Fruit fly (Drosophila melanogaster) whole organism, embryonic: ENCODE results near the gene fd96Cb.

Source experiments
- CG10267 ChIP-seq: fragments of 200-800 bp; sonication (Bioruptor generic); optimal IDR thresholded peaks from 2 replicates; lab custom pipeline; 2018; ENCODE audit warnings: missing biosample characterization, mild to moderate bottlenecking, missing genetic modification characterization, moderate library complexity
- CG10462 ChIP-seq: fragments of 200-800 bp; sonication (Bioruptor generic); optimal IDR thresholded peaks from 2 replicates; lab custom pipeline; 2016; ENCODE audit warnings: missing biosample characterization, missing genetic modification characterization
- CG10979 ChIP-seq: fragments of 200-800 bp; sonication (Bioruptor generic); optimal IDR thresholded peaks from 2 replicates; lab custom pipeline; 2018; ENCODE audit warnings: missing biosample characterization, mild to moderate bottlenecking, missing genetic modification characterization, moderate library complexity
- CG11504 ChIP-seq: fragments of 200-800 bp; sonication (Bioruptor generic); optimal IDR thresholded peaks from 3 replicates; lab custom pipeline; 2019; ENCODE audit warnings: missing biosample characterization, mild to moderate bottlenecking, missing genetic modification characterization, moderate library complexity
- CG13894 ChIP-seq: fragments of 200-800 bp; sonication (Bioruptor generic); optimal IDR thresholded peaks from 3 replicates; lab custom pipeline; 2018; ENCODE audit warnings: missing biosample characterization, mild to moderate bottlenecking, missing genetic modification characterization, moderate library complexity
- CG14860 ChIP-seq: fragments of 200-800 bp; sonication (Bioruptor generic); IDR thresholded peaks from 3 replicates; pipeline ENCODE4 v1.3.6; 2022; ENCODE audit warnings: missing biosample characterization, missing genetic modification characterization; ENCODE audit not compliant: partially characterized antibody
- CG15479 ChIP-seq: fragments of 200-800 bp; sonication (Bioruptor generic); optimal IDR thresholded peaks from 3 replicates; lab custom pipeline; 2019; ENCODE audit warnings: missing biosample characterization, mild to moderate bottlenecking, missing genetic modification characterization, moderate library complexity
- CG15601 ChIP-seq: fragments of 200-800 bp; sonication (Bioruptor generic); optimal IDR thresholded peaks from 3 replicates; lab custom pipeline; 2019; ENCODE audit warnings: missing biosample characterization, mild to moderate bottlenecking, missing genetic modification characterization, moderate library complexity
- CG1647 ChIP-seq: fragments of 200-800 bp; sonication (Bioruptor generic); optimal IDR thresholded peaks from 3 replicates; lab custom pipeline; 2016; ENCODE audit warnings: missing biosample characterization, missing genetic modification characterization
- CG18262 ChIP-seq: fragments of 200-800 bp; optimal IDR thresholded peaks from 3 replicates; lab custom pipeline; 2019; ENCODE audit warnings: missing biosample characterization, mild to moderate bottlenecking, missing genetic modification characterization, moderate library complexity
- CG1832 ChIP-seq: fragments of 200-800 bp; sonication (Bioruptor generic); optimal IDR thresholded peaks from 2 replicates; lab custom pipeline; 2017; ENCODE audit warnings: missing biosample characterization, mild to moderate bottlenecking, missing genetic modification characterization, inconsistent platforms
- CG2129 ChIP-seq: fragments of 200-800 bp; sonication (Bioruptor generic); IDR thresholded peaks from 2 replicates; pipeline ENCODE4 v1.3.6; 2022; ENCODE audit warnings: missing biosample characterization, missing genetic modification characterization; ENCODE audit not compliant: partially characterized antibody
- CG3281 ChIP-seq: fragments of 200-800 bp; sonication (Bioruptor generic); optimal IDR thresholded peaks from 3 replicates; lab custom pipeline; 2017; ENCODE audit warnings: missing biosample characterization, mild to moderate bottlenecking, missing genetic modification characterization
- CG33213 ChIP-seq: fragments of 200-800 bp; sonication (Bioruptor generic); optimal IDR thresholded peaks from 3 replicates; lab custom pipeline; 2016; ENCODE audit warnings: missing biosample characterization, missing genetic modification characterization
- CG34422 ChIP-seq: fragments of 200-800 bp; sonication (Bioruptor generic); IDR thresholded peaks from 3 replicates; pipeline ENCODE4 v1.3.6; 2022; ENCODE audit warnings: missing biosample characterization, missing genetic modification characterization
- CG3847 ChIP-seq: fragments of 200-800 bp; sonication (Bioruptor generic); IDR thresholded peaks from 2 replicates; pipeline ENCODE4 v1.3.6; 2022; ENCODE audit warnings: missing biosample characterization, missing genetic modification characterization
- CG42726 ChIP-seq: fragments of 200-800 bp; sonication (Bioruptor generic); IDR thresholded peaks from 2 replicates; pipeline ENCODE4 v1.3.6; 2022; ENCODE audit warnings: missing biosample characterization, missing genetic modification characterization; ENCODE audit not compliant: partially characterized antibody
- CG6683 ChIP-seq: fragments of 200-800 bp; sonication (Bioruptor generic); optimal IDR thresholded peaks from 2 replicates; lab custom pipeline; 2017; ENCODE audit warnings: missing biosample characterization, mild to moderate bottlenecking, missing genetic modification characterization, missing genetic modification reagents
- Camta ChIP-seq: fragments of 200-800 bp; sonication (Bioruptor generic); optimal IDR thresholded peaks from 2 replicates; lab custom pipeline; 2016; ENCODE audit warnings: missing biosample characterization, missing genetic modification characterization
- Ets65A ChIP-seq: fragments of 200-800 bp; sonication (Bioruptor generic); peaks from one replicate; lab custom pipeline; 2016; ENCODE audit warnings: missing biosample characterization, missing genetic modification characterization
- Gug ChIP-seq: fragments of 200-800 bp; sonication (Bioruptor generic); IDR thresholded peaks from 4 replicates; pipeline ENCODE4 v1.3.6; 2022; ENCODE audit warnings: missing biosample characterization, missing genetic modification characterization
- H2.0 ChIP-seq: fragments of 200-800 bp; sonication (Bioruptor generic); IDR thresholded peaks from 2 replicates; pipeline ENCODE4 v1.3.6; 2022; ENCODE audit warnings: missing biosample characterization, missing genetic modification characterization
- HmgZ ChIP-seq: fragments of 200-800 bp; sonication (Bioruptor generic); optimal IDR thresholded peaks from 2 replicates; lab custom pipeline; 2018; ENCODE audit warnings: missing biosample characterization, mild to moderate bottlenecking, missing genetic modification characterization
- Hsf ChIP-seq: fragments of 200-800 bp; sonication (Bioruptor generic); optimal IDR thresholded peaks from 3 replicates; lab custom pipeline; 2016; ENCODE audit warnings: missing biosample characterization, missing genetic modification characterization
- Optix ChIP-seq: fragments of 200-800 bp; sonication (Bioruptor generic); IDR thresholded peaks from 3 replicates; pipeline ENCODE4 v1.3.6; 2022; ENCODE audit warnings: missing biosample characterization, missing genetic modification characterization
- Pdp1 ChIP-seq, 2 experiments: fragments of 200-800 bp; sonication (Bioruptor generic); optimal IDR thresholded peaks; 3 replicates each; lab custom pipeline; 2016; ENCODE audit warnings: missing biosample characterization in 2 of 2, missing genetic modification characterization in 2 of 2, mild to moderate bottlenecking in 1 of 2, moderate library complexity in 1 of 2
- Poxn ChIP-seq: fragments of 200-800 bp; sonication (Bioruptor generic); IDR thresholded peaks from 2 replicates; pipeline ENCODE4 v1.3.6; 2022; ENCODE audit warnings: missing biosample characterization, missing genetic modification characterization
- Ravus ChIP-seq: fragments of 200-800 bp; sonication (Bioruptor generic); IDR thresholded peaks from 2 replicates; pipeline ENCODE4 v1.3.6; 2022; ENCODE audit warnings: missing biosample characterization, missing genetic modification characterization
- Xbp1 ChIP-seq: fragments of 200-800 bp; sonication (Bioruptor generic); optimal IDR thresholded peaks from 3 replicates; lab custom pipeline; 2016; ENCODE audit warnings: missing biosample characterization, mild to moderate bottlenecking, missing genetic modification characterization
- ac ChIP-seq: fragments of 200-800 bp; sonication (Bioruptor generic); optimal IDR thresholded peaks from 3 replicates; lab custom pipeline; 2017; ENCODE audit warnings: missing biosample characterization, mild to moderate bottlenecking, missing genetic modification characterization
- bbx ChIP-seq: fragments of 200-800 bp; sonication (Bioruptor generic); IDR thresholded peaks from 2 replicates; pipeline ENCODE4 v1.3.6; 2022; ENCODE audit warnings: missing biosample characterization, missing genetic modification characterization; ENCODE audit not compliant: partially characterized antibody
- bowl ChIP-seq: fragments of 200-800 bp; sonication (Bioruptor generic); IDR thresholded peaks from 2 replicates; pipeline ENCODE4 v1.3.6; 2022; ENCODE audit warnings: missing biosample characterization, missing genetic modification characterization
- cato ChIP-seq: fragments of 200-800 bp; sonication (Bioruptor generic); optimal IDR thresholded peaks from 2 replicates; lab custom pipeline; 2016; ENCODE audit warnings: missing biosample characterization, missing genetic modification characterization, borderline replicate concordance
- da ChIP-seq: fragments of 200-800 bp; sonication (Bioruptor generic); optimal IDR thresholded peaks from 2 replicates; lab custom pipeline; 2016; ENCODE audit warnings: missing biosample characterization, missing genetic modification characterization
- eve ChIP-seq, 2 experiments: fragments of >200 bp; optimal IDR thresholded peaks; 2 replicates each; lab custom pipeline; 2017; ENCODE audit warnings: missing biosample characterization in 2 of 2, missing genetic modification characterization in 2 of 2
- eyg ChIP-seq: fragments of 200-800 bp; sonication (Bioruptor generic); optimal IDR thresholded peaks from 3 replicates; lab custom pipeline; 2016; ENCODE audit warnings: missing biosample characterization, missing genetic modification characterization
- gt ChIP-seq: fragments of 200-800 bp; sonication (Bioruptor generic); IDR thresholded peaks from 2 replicates; pipeline ENCODE4 v1.3.6; 2022; ENCODE audit warnings: missing biosample characterization, missing genetic modification characterization
- her ChIP-seq: fragments of 200-800 bp; sonication (Bioruptor generic); optimal IDR thresholded peaks from 2 replicates; lab custom pipeline; 2016; ENCODE audit warnings: missing biosample characterization, missing genetic modification characterization
- ind ChIP-seq: fragments of 200-800 bp; sonication (Bioruptor generic); optimal IDR thresholded peaks from 3 replicates; lab custom pipeline; 2016; ENCODE audit warnings: missing biosample characterization, missing genetic modification characterization
- kah ChIP-seq: fragments of 200-800 bp; sonication (Bioruptor generic); optimal IDR thresholded peaks from 2 replicates; lab custom pipeline; 2018; ENCODE audit warnings: missing biosample characterization, mild to moderate bottlenecking, missing genetic modification characterization
- kni ChIP-seq: fragments of 200-800 bp; sonication (Bioruptor generic); optimal IDR thresholded peaks from 3 replicates; lab custom pipeline; 2017; ENCODE audit warnings: mild to moderate bottlenecking, missing biosample characterization, missing genetic modification reagents, missing genetic modification characterization
- lbe ChIP-seq: fragments of 200-800 bp; sonication (Bioruptor generic); optimal IDR thresholded peaks from 2 replicates; lab custom pipeline; 2016; ENCODE audit warnings: missing biosample characterization, mild to moderate bottlenecking, missing genetic modification characterization
- maf-S ChIP-seq: fragments of 200-800 bp; sonication (Bioruptor generic); optimal IDR thresholded peaks from 2 replicates; lab custom pipeline; 2016; ENCODE audit warnings: missing biosample characterization, missing genetic modification characterization
- odd ChIP-seq: fragments of 200-800 bp; sonication (Bioruptor generic); optimal IDR thresholded peaks from 2 replicates; lab custom pipeline; 2017; ENCODE audit warnings: missing biosample characterization, mild to moderate bottlenecking, missing genetic modification characterization
- otp ChIP-seq: fragments of 200-800 bp; sonication (Bioruptor generic); IDR thresholded peaks from 3 replicates; pipeline ENCODE4, ENCODE4 v1.3.6; 2022; ENCODE audit warnings: missing biosample characterization, missing genetic modification characterization
- pfk ChIP-seq: fragments of 200-800 bp; sonication (Bioruptor generic); optimal IDR thresholded peaks from 2 replicates; lab custom pipeline; 2018; ENCODE audit warnings: missing biosample characterization, mild to moderate bottlenecking, missing genetic modification characterization, moderate library complexity
- pum ChIP-seq: fragments of 200-800 bp; sonication (Bioruptor generic); optimal IDR thresholded peaks from 2 replicates; lab custom pipeline; 2016; ENCODE audit warnings: missing biosample characterization, missing genetic modification characterization
- sisA ChIP-seq: fragments of 200-800 bp; sonication (Bioruptor generic); IDR thresholded peaks from 2 replicates; pipeline ENCODE4 v1.3.6; 2022; ENCODE audit warnings: missing biosample characterization, missing genetic modification characterization
- slbo ChIP-seq: fragments of 200-800 bp; sonication (Bioruptor generic); IDR thresholded peaks from 2 replicates; pipeline ENCODE4 v1.3.6; 2022; ENCODE audit warnings: missing biosample characterization, missing genetic modification characterization
- sna ChIP-seq: fragments of 200-800 bp; sonication (Bioruptor generic); IDR thresholded peaks from 2 replicates; pipeline ENCODE4 v1.3.6; 2022; ENCODE audit warnings: missing biosample characterization, missing genetic modification characterization; ENCODE audit not compliant: partially characterized antibody
- sug ChIP-seq: fragments of 200-800 bp; optimal IDR thresholded peaks from 2 replicates; lab custom pipeline; 2019; ENCODE audit warnings: missing biosample characterization, mild to moderate bottlenecking, missing genetic modification characterization, moderate library complexity

Gene fd96Cb

DNA sequence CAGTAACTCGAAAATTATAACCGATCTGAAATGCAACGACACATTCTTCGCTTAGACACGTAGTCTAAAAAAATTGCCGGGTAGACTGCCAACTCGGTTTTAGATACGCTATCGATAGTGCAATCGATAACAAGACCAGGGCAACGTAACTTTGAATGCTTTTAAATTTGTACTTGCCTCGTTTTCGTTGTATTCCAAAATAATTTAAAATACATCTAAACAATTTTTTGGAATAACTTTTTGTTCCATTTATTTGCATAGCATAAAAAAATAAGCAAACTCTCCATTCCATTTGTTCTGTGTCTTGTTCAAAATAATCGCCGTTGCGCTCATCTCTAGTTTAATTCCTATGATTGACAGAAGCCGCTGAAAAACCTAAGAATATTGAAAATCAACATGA lies 25.2 kb upstream of the fd96Cb start, which contains the start of the genes Stt3B and CG11839 (continued):
- TF ChIP-seq CG18262 (tag; lab: Kevin White, UChicago), result peak; percentile 70
- no peak for TF ChIP-seq kah (GFP tag; lab: Kevin White, UChicago)
- TF ChIP-seq H2.0, result no peak; the same call in 1 of the 2 replicates
- no peak for TF ChIP-seq CG6683 (GFP tag; lab: Kevin White, UChicago)
- TF ChIP-seq ac, result no peak
- TF ChIP-seq odd (GFP tag; lab: Kevin White, UChicago), result no peak
- TF ChIP-seq Ravus (GFP tag; lab: Robert Waterston, UW), result no peak
- TF ChIP-seq eyg, result no peak
- TF ChIP-seq bbx, result peak; percentile 84
- peak; percentile 68 for TF ChIP-seq pum (GFP tag; lab: Kevin White, UChicago)
- no peak for TF ChIP-seq CG13894
- no peak for TF ChIP-seq gt (GFP tag; lab: Robert Waterston, UW)
- peak in 1 of 2 experiments; percentile 84 for TF ChIP-seq Pdp1 (GFP tag; optimal IDR thresholded peaks at IDR 0.05; lab: Kevin White, UChicago)
- peak; percentile 77 for TF ChIP-seq CG10267 (tag; lab: Kevin White, UChicago)
- no peak for TF ChIP-seq otp (GFP tag; lab: Robert Waterston, UW)
- peak; percentile 89 for TF ChIP-seq CG2129 (GFP tag; lab: Robert Waterston, UW)
- peak; percentile 89 for TF ChIP-seq CG34422
- no peak for TF ChIP-seq CG11504 (tag; lab: Kevin White, UChicago)
- no peak; the same call in 1 of the 2 replicates for TF ChIP-seq slbo (GFP tag; lab: Robert Waterston, UW)
- no peak for TF ChIP-seq eve (GFP tag; optimal IDR thresholded peaks at IDR 0.05; lab: Kevin White, UChicago)
- peak; percentile 81 for TF ChIP-seq sug (tag; lab: Kevin White, UChicago)
- TF ChIP-seq pfk (GFP tag; lab: Kevin White, UChicago), result peak; percentile 76
- peak; percentile 73 for TF ChIP-seq lbe (GFP tag; lab: Kevin White, UChicago)
- peak; percentile 82 for TF ChIP-seq Hsf (GFP tag; lab: Kevin White, UChicago)
- TF ChIP-seq CG10462 (GFP tag; lab: Kevin White, UChicago), result peak; percentile 39
- no peak for TF ChIP-seq CG15479
- peak; percentile 72 for TF ChIP-seq CG15601 (tag; lab: Kevin White, UChicago)
- TF ChIP-seq Xbp1 (GFP tag; lab: Kevin White, UChicago), result peak; percentile 95
- TF ChIP-seq her, result peak; percentile 62
- peak; percentile 69 for TF ChIP-seq CG33213 (GFP tag; lab: Kevin White, UChicago)
- no peak for TF ChIP-seq cato (GFP tag; lab: Kevin White, UChicago)
- no peak for TF ChIP-seq kni (GFP tag; lab: Kevin White, UChicago)
- peak; percentile 66 for TF ChIP-seq CG3281 (GFP tag; lab: Kevin White, UChicago)
- peak; percentile 40; the same call in 1 of the 3 replicates for TF ChIP-seq Optix
- peak; percentile 66; the same call in 3 of the 4 replicates for TF ChIP-seq Gug (GFP tag; lab: Robert Waterston, UW)
- TF ChIP-seq sisA, result no peak
- peak; percentile 81 for TF ChIP-seq ind
- peak; percentile 91 for TF ChIP-seq CG14860
- TF ChIP-seq CG1647 (GFP tag; lab: Kevin White, UChicago), result peak; percentile 76
- TF ChIP-seq Poxn, result no peak
- TF ChIP-seq Camta (GFP tag; lab: Kevin White, UChicago), result peak; percentile 74
- TF ChIP-seq da (GFP tag; lab: Kevin White, UChicago), result peak; percentile 18
- no peak for TF ChIP-seq CG1832 (GFP tag; lab: Kevin White, UChicago)
- TF ChIP-seq bowl, result no peak
- TF ChIP-seq HmgZ (tag; lab: Kevin White, UChicago), result peak; percentile 89
- TF ChIP-seq CG42726 (GFP tag; lab: Robert Waterston, UW), result peak; percentile 89; the same call in 1 of the 2 replicates
- peak; percentile 69 for TF ChIP-seq maf-S (GFP tag; lab: Kevin White, UChicago)
- peak; percentile 68 for TF ChIP-seq CG10979 (tag; lab: Kevin White, UChicago)
- TF ChIP-seq CG3847, result peak; percentile 91
- TF ChIP-seq sna, result peak; percentile 93
- peak; percentile 97 for TF ChIP-seq Ets65A
